Fruit fly (Drosophila melanogaster) whole organism, embryonic: ENCODE measurements around the gene CG9886.

ENCODE experiments used
- Ada2b ChIP-seq: fragments of 200-800 bp; sonication (Bioruptor generic); IDR thresholded peaks from 2 replicates; pipeline ENCODE4 v1.3.6; 2022; ENCODE audit warnings: missing biosample characterization, missing genetic modification characterization
- Adf1 ChIP-seq: fragments of 200-800 bp; sonication (Bioruptor generic); IDR thresholded peaks from 2 replicates; pipeline ENCODE4 v1.3.6; 2022; ENCODE audit warnings: missing biosample characterization, missing genetic modification characterization
- Awh ChIP-seq: fragments of 200-800 bp; sonication (Bioruptor generic); IDR thresholded peaks from 2 replicates; pipeline ENCODE4, ENCODE4 v1.3.6; 2022; ENCODE audit warnings: missing biosample characterization, missing genetic modification characterization
- B-H1 ChIP-seq: fragments of 200-800 bp; sonication (Bioruptor generic); IDR thresholded peaks from 3 replicates; pipeline ENCODE4 v1.3.6; 2022; ENCODE audit warnings: missing biosample characterization, missing genetic modification characterization
- CG10209 ChIP-seq: fragments of 200-800 bp; sonication (Bioruptor generic); optimal IDR thresholded peaks from 3 replicates; lab custom pipeline; 2017; ENCODE audit warnings: missing biosample characterization, mild to moderate bottlenecking, missing genetic modification characterization, missing genetic modification reagents
- CG13123 ChIP-seq: fragments of 200-800 bp; sonication (Bioruptor generic); optimal IDR thresholded peaks from 2 replicates; lab custom pipeline; 2016; ENCODE audit warnings: missing biosample characterization, missing genetic modification characterization
- CG14710 ChIP-seq: fragments of 200-800 bp; sonication (Bioruptor generic); optimal IDR thresholded peaks from 3 replicates; lab custom pipeline; 2019; ENCODE audit warnings: missing biosample characterization, mild to moderate bottlenecking, missing genetic modification characterization, moderate library complexity
- CG1602 ChIP-seq: fragments of 200-800 bp; sonication (Bioruptor generic); optimal IDR thresholded peaks from 3 replicates; lab custom pipeline; 2016; ENCODE audit warnings: missing biosample characterization, missing genetic modification characterization
- CG17568 ChIP-seq: fragments of 200-800 bp; sonication (Bioruptor generic); optimal IDR thresholded peaks from 2 replicates; lab custom pipeline; 2018; ENCODE audit warnings: missing biosample characterization, mild to moderate bottlenecking, missing genetic modification characterization, moderate library complexity
- CG17802 ChIP-seq: fragments of 200-800 bp; sonication (Bioruptor generic); optimal IDR thresholded peaks from 2 replicates; lab custom pipeline; 2018; ENCODE audit warnings: missing biosample characterization, mild to moderate bottlenecking, missing genetic modification characterization, moderate library complexity
- CG18599 ChIP-seq: fragments of 200-800 bp; sonication (Bioruptor generic); optimal IDR thresholded peaks from 3 replicates; lab custom pipeline; 2017; ENCODE audit warnings: missing biosample characterization, missing genetic modification characterization, mild to moderate bottlenecking, moderate library complexity, missing genetic modification reagents
- CG2129 ChIP-seq: fragments of 200-800 bp; sonication (Bioruptor generic); IDR thresholded peaks from 2 replicates; pipeline ENCODE4 v1.3.6; 2022; ENCODE audit warnings: missing biosample characterization, missing genetic modification characterization; ENCODE audit not compliant: partially characterized antibody
- CG2875 ChIP-seq: fragments of 200-800 bp; sonication (Bioruptor generic); optimal IDR thresholded peaks from 2 replicates; lab custom pipeline; 2017; ENCODE audit warnings: missing biosample characterization, mild to moderate bottlenecking, missing genetic modification characterization, missing genetic modification reagents
- CG31224 ChIP-seq: fragments of 200-800 bp; sonication (Bioruptor generic); IDR thresholded peaks from 2 replicates; pipeline ENCODE4 v1.3.6; 2022; ENCODE audit warnings: missing biosample characterization, missing genetic modification characterization
- CG31388 ChIP-seq: fragments of 200-800 bp; sonication (Bioruptor generic); optimal IDR thresholded peaks from 2 replicates; lab custom pipeline; 2016; ENCODE audit warnings: missing biosample characterization, missing genetic modification characterization
- CG31441 ChIP-seq: fragments of 200-800 bp; sonication (Bioruptor generic); IDR thresholded peaks from 2 replicates; pipeline ENCODE4 v1.3.6; 2022; ENCODE audit warnings: missing biosample characterization, missing genetic modification characterization
- CG4282 ChIP-seq: fragments of 200-800 bp; sonication (Bioruptor generic); optimal IDR thresholded peaks from 2 replicates; lab custom pipeline; 2016; ENCODE audit warnings: missing biosample characterization, missing genetic modification characterization
- CG7987 ChIP-seq: fragments of 200-800 bp; sonication (Bioruptor generic); optimal IDR thresholded peaks from 2 replicates; lab custom pipeline; 2018; ENCODE audit warnings: missing biosample characterization, mild to moderate bottlenecking, missing genetic modification characterization, moderate library complexity
- Chrac-16 ChIP-seq: fragments of 200-800 bp; sonication (Bioruptor generic); optimal IDR thresholded peaks from 3 replicates; lab custom pipeline; 2016; ENCODE audit warnings: missing biosample characterization, missing genetic modification characterization
- E2f2 ChIP-seq: fragments of 200-800 bp; sonication (Bioruptor generic); IDR thresholded peaks from 2 replicates; pipeline ENCODE4 v1.3.6; 2022; ENCODE audit warnings: missing biosample characterization, missing genetic modification characterization
- GATAe ChIP-seq: fragments of 200-800 bp; sonication (Bioruptor generic); conservative IDR thresholded peaks from 2 replicates; pipeline ENCODE4 v1.3.6; 2022; ENCODE audit warnings: missing biosample characterization, missing genetic modification characterization
- NFAT ChIP-seq: fragments of 200-800 bp; sonication (Bioruptor generic); IDR thresholded peaks from 2 replicates; pipeline ENCODE4 v1.3.6; 2022; ENCODE audit warnings: missing biosample characterization, missing genetic modification characterization
- Rx ChIP-seq: fragments of 200-800 bp; sonication (Bioruptor generic); IDR thresholded peaks from 2 replicates; pipeline ENCODE4 v1.3.6; 2022; ENCODE audit warnings: missing biosample characterization, missing genetic modification characterization
- Spps ChIP-seq: fragments of 200-800 bp; sonication (Bioruptor generic); optimal IDR thresholded peaks from 2 replicates; lab custom pipeline; 2018; ENCODE audit warnings: missing biosample characterization, mild to moderate bottlenecking, missing genetic modification characterization
- ase ChIP-seq: fragments of 200-800 bp; sonication (Bioruptor generic); IDR thresholded peaks from 3 replicates; pipeline ENCODE4 v1.3.6; 2022; ENCODE audit warnings: missing biosample characterization, missing genetic modification characterization
- bbx ChIP-seq: fragments of 200-800 bp; sonication (Bioruptor generic); IDR thresholded peaks from 2 replicates; pipeline ENCODE4 v1.3.6; 2022; ENCODE audit warnings: missing biosample characterization, missing genetic modification characterization; ENCODE audit not compliant: partially characterized antibody
- cas ChIP-seq: fragments of 200-800 bp; sonication (Bioruptor generic); IDR thresholded peaks from 2 replicates; pipeline ENCODE4 v1.3.6; 2022; ENCODE audit warnings: missing biosample characterization, missing genetic modification characterization
- chinmo ChIP-seq: fragments of 200-800 bp; sonication (Bioruptor generic); IDR thresholded peaks from 4 replicates; pipeline ENCODE4 v1.3.6; 2022; ENCODE audit warnings: missing biosample characterization, missing genetic modification characterization; ENCODE audit not compliant: partially characterized antibody
- chn ChIP-seq: fragments of 200-800 bp; sonication (Bioruptor generic); optimal IDR thresholded peaks from 2 replicates; lab custom pipeline; 2016; ENCODE audit warnings: missing biosample characterization, missing genetic modification characterization
- ewg ChIP-seq: fragments of 200-800 bp; sonication (Bioruptor generic); optimal IDR thresholded peaks from 3 replicates; lab custom pipeline; 2017; ENCODE audit warnings: mild to moderate bottlenecking, missing biosample characterization, missing genetic modification reagents, missing genetic modification characterization
- fd96Cb ChIP-seq: fragments of 200-800 bp; sonication (Bioruptor generic); optimal IDR thresholded peaks from 2 replicates; lab custom pipeline; 2018; ENCODE audit warnings: missing biosample characterization, mild to moderate bottlenecking, missing genetic modification characterization, moderate library complexity
- fu2 ChIP-seq: fragments of 200-800 bp; sonication (Bioruptor generic); optimal IDR thresholded peaks from 2 replicates; lab custom pipeline; 2016; ENCODE audit warnings: missing biosample characterization, missing genetic modification characterization
- gro ChIP-seq: fragments of 200-800 bp; sonication (Bioruptor generic); optimal IDR thresholded peaks from 2 replicates; lab custom pipeline; 2016; ENCODE audit warnings: missing biosample characterization, missing genetic modification characterization
- gsb ChIP-seq: fragments of 200-800 bp; sonication (Bioruptor generic); IDR thresholded peaks from 2 replicates; pipeline ENCODE4 v1.3.6; 2022; ENCODE audit warnings: missing biosample characterization, missing genetic modification characterization
- h ChIP-seq: fragments of >200 bp; optimal IDR thresholded peaks from 2 replicates; lab custom pipeline; 2017
- inv ChIP-seq: fragments of 200-800 bp; sonication (Bioruptor generic); IDR thresholded peaks from 2 replicates; pipeline ENCODE4 v1.3.6; 2022; ENCODE audit warnings: missing biosample characterization, missing genetic modification characterization; ENCODE audit not compliant: partially characterized antibody
- lab ChIP-seq: fragments of 200-800 bp; sonication (Bioruptor generic); optimal IDR thresholded peaks from 3 replicates; lab custom pipeline; 2017; ENCODE audit warnings: missing biosample characterization, missing genetic modification characterization, mild to moderate bottlenecking, moderate library complexity, missing genetic modification reagents
- nerfin-1 ChIP-seq: fragments of 200-800 bp; sonication (Bioruptor generic); optimal IDR thresholded peaks from 3 replicates; lab custom pipeline; 2019; ENCODE audit warnings: missing biosample characterization, mild to moderate bottlenecking, missing genetic modification characterization, moderate library complexity
- nmo ChIP-seq: fragments of 200-800 bp; sonication (Bioruptor generic); optimal IDR thresholded peaks from 2 replicates; lab custom pipeline; 2018; ENCODE audit warnings: missing biosample characterization, mild to moderate bottlenecking, missing genetic modification characterization, moderate library complexity
- nom ChIP-seq: fragments of 200-800 bp; sonication (Bioruptor generic); optimal IDR thresholded peaks from 2 replicates; lab custom pipeline; 2017; ENCODE audit warnings: missing biosample characterization, missing genetic modification characterization, mild to moderate bottlenecking, moderate library complexity, missing genetic modification reagents
- odd ChIP-seq: fragments of 200-800 bp; sonication (Bioruptor generic); optimal IDR thresholded peaks from 2 replicates; lab custom pipeline; 2017; ENCODE audit warnings: missing biosample characterization, mild to moderate bottlenecking, missing genetic modification characterization
- onecut ChIP-seq: fragments of 200-800 bp; sonication (Bioruptor generic); IDR thresholded peaks from 2 replicates; pipeline ENCODE4 v1.3.6; 2022; ENCODE audit warnings: missing biosample characterization, missing genetic modification characterization
- prd ChIP-seq, 3 experiments: fragments of >200 bp in 2 of 3; fragments of 200-800 bp in 1 of 3; sonication (Bioruptor generic) in 1 of 3; optimal IDR thresholded peaks in 2 of 3; IDR thresholded peaks in 1 of 3; 2 replicates in 2 of 3; 3 replicates in 1 of 3; pipeline versions ENCODE4 v1.3.6 to Lab custom; 2017 to 2022; ENCODE audit warnings: missing biosample characterization in 1 of 3, missing genetic modification characterization in 1 of 3
- rib ChIP-seq: fragments of 200-800 bp; sonication (Bioruptor generic); IDR thresholded peaks from 2 replicates; pipeline ENCODE4 v1.3.6; 2022; ENCODE audit warnings: missing biosample characterization, missing genetic modification characterization
- slbo ChIP-seq: fragments of 200-800 bp; sonication (Bioruptor generic); IDR thresholded peaks from 2 replicates; pipeline ENCODE4 v1.3.6; 2022; ENCODE audit warnings: missing biosample characterization, missing genetic modification characterization
- trh ChIP-seq: fragments of 200-800 bp; sonication (Bioruptor generic); optimal IDR thresholded peaks from 2 replicates; lab custom pipeline; 2016; ENCODE audit warnings: missing biosample characterization, missing genetic modification characterization
- twi ChIP-seq: fragments of 200-800 bp; optimal IDR thresholded peaks from 2 replicates; lab custom pipeline; 2019; ENCODE audit warnings: missing biosample characterization, mild to moderate bottlenecking, missing genetic modification characterization, moderate library complexity
- vnd ChIP-seq: fragments of 200-800 bp; sonication (Bioruptor generic); IDR thresholded peaks from 3 replicates; pipeline ENCODE4 v1.3.6; 2022; ENCODE audit warnings: missing biosample characterization, missing genetic modification characterization; ENCODE audit not compliant: partially characterized antibody
- wek ChIP-seq: fragments of 200-800 bp; sonication (Bioruptor generic); optimal IDR thresholded peaks from 3 replicates; lab custom pipeline; 2018; ENCODE audit warnings: missing biosample characterization, mild to moderate bottlenecking, missing genetic modification characterization, moderate library complexity

The CG9886 gene

dm6 chr2L:2433494-2434054, 12.9 kb downstream of the CG9886 start (continued):
- TF ChIP-seq ase (GFP tag; lab: Robert Waterston, UW) (peak; percentile 81), slbo (peak; percentile 75), NFAT (GFP tag; lab: Robert Waterston, UW) (no peak; the same call in 1 of the 2 replicates), GATAe (GFP tag; lab: Robert Waterston, UW) (no peak), CG14710 (tag; lab: Kevin White, UChicago) (peak; percentile 41), fd96Cb (peak; percentile 83), bbx (GFP tag; lab: Robert Waterston, UW) (no peak), gro (GFP tag; lab: Kevin White, UChicago) (peak; percentile 19), twi (tag; lab: Kevin White, UChicago) (peak; percentile 67), vnd (no peak), inv (GFP tag; lab: Robert Waterston, UW) (no peak), chn (GFP tag; lab: Kevin White, UChicago) (peak; percentile 75), rib (GFP tag; lab: Robert Waterston, UW) (peak; percentile 53; the same call in 1 of the 2 replicates), Rx (GFP tag; lab: Robert Waterston, UW) (peak; percentile 90), Chrac-16 (GFP tag; lab: Kevin White, UChicago) (peak; percentile 72), CG7987 (GFP tag; lab: Kevin White, UChicago) (no peak), nmo (GFP tag; lab: Kevin White, UChicago) (peak; percentile 91), chinmo (GFP tag; lab: Robert Waterston, UW) (peak; percentile 62; the same call in 1 of the 4 replicates), onecut (peak; percentile 82), CG2129 (GFP tag; lab: Robert Waterston, UW) (no peak), CG2875 (GFP tag; lab: Kevin White, UChicago) (peak; percentile 80), cas (peak; percentile 21; the same call in 1 of the 2 replicates), CG18599 (peak; percentile 60), Spps (tag; lab: Kevin White, UChicago) (no peak), CG1602 (GFP tag; lab: Kevin White, UChicago) (peak; percentile 79), nerfin-1 (peak; percentile 72), CG31388 (GFP tag; lab: Kevin White, UChicago) (peak; percentile 64), Awh (GFP tag; lab: Robert Waterston, UW) (peak; percentile 74), E2f2 (peak; percentile 61), CG31224 (peak; percentile 48; the same call in 1 of the 2 replicates), CG17802 (tag; lab: Kevin White, UChicago) (peak; percentile 54), lab (GFP tag; lab: Kevin White, UChicago) (peak; percentile 76), fu2 (GFP tag; lab: Kevin White, UChicago) (peak; percentile 1), CG17568 (GFP tag; lab: Kevin White, UChicago) (peak; percentile 71), ewg (GFP tag; lab: Kevin White, UChicago) (peak; percentile 83), Adf1 (GFP tag; lab: Robert Waterston, UW) (no peak), CG10209 (GFP tag; lab: Kevin White, UChicago) (peak; percentile 80), prd (optimal IDR thresholded peaks at IDR 0.05; lab: Kevin White, UChicago) (no peak), prd (GFP tag; IDR thresholded peaks at IDR 0.05; lab: Robert Waterston, UW) (peak; percentile 89), nom (GFP tag; lab: Kevin White, UChicago) (peak; percentile 98), Ada2b (GFP tag; lab: Robert Waterston, UW) (peak; percentile 88), odd (peak; percentile 73), CG31441 (GFP tag; lab: Robert Waterston, UW) (peak; percentile 74), h (lab: Kevin White, UChicago) (no peak), B-H1 (GFP tag; lab: Robert Waterston, UW) (peak; percentile 76), CG13123 (peak; percentile 62), wek (GFP tag; lab: Kevin White, UChicago) (peak; percentile 63), trh (GFP tag; lab: Kevin White, UChicago) (peak; percentile 40), gsb (GFP tag; lab: Robert Waterston, UW) (no peak), CG4282 (GFP tag; lab: Kevin White, UChicago) (peak; percentile 22)
